Fruit fly (Drosophila melanogaster) whole organism, prepupa: ENCODE data around the gene Sfxn2.

Experiments
- Blimp-1 ChIP-seq: fragments of 200-800 bp; sonication (Bioruptor generic); optimal IDR thresholded peaks from 3 replicates; lab custom pipeline; 2017; ENCODE audit warnings: missing biosample characterization, missing genetic modification characterization, mild to moderate bottlenecking, moderate library complexity, missing genetic modification reagents
- CG10631 ChIP-seq: fragments of 200-800 bp; sonication (Bioruptor generic); optimal IDR thresholded peaks from 2 replicates; lab custom pipeline; 2016; ENCODE audit warnings: missing biosample characterization, missing genetic modification characterization
- CG10669 ChIP-seq: fragments of 200-800 bp; sonication (Bioruptor generic); optimal IDR thresholded peaks from 3 replicates; lab custom pipeline; 2018; ENCODE audit warnings: missing biosample characterization, mild to moderate bottlenecking, missing genetic modification characterization, moderate library complexity
- CG11294 ChIP-seq: fragments of 200-800 bp; sonication (Bioruptor generic); IDR thresholded peaks from 2 replicates; pipeline ENCODE4 v1.3.6; 2022; ENCODE audit warnings: missing biosample characterization, missing genetic modification characterization
- CG11762 ChIP-seq: fragments of 200-800 bp; sonication (Bioruptor generic); optimal IDR thresholded peaks from 3 replicates; lab custom pipeline; 2016; ENCODE audit warnings: missing biosample characterization, missing genetic modification characterization; ENCODE audit not compliant: insufficient read depth
- CG1621 ChIP-seq: fragments of 200-800 bp; sonication (Bioruptor generic); optimal IDR thresholded peaks from 3 replicates; lab custom pipeline; 2018; ENCODE audit warnings: missing biosample characterization, mild to moderate bottlenecking, missing genetic modification characterization
- CG16779 ChIP-seq: fragments of 200-800 bp; sonication (Bioruptor generic); optimal IDR thresholded peaks from 3 replicates; lab custom pipeline; 2017; ENCODE audit warnings: missing biosample characterization, mild to moderate bottlenecking, missing genetic modification characterization
- CG31627 ChIP-seq: fragments of 200-800 bp; sonication (Bioruptor generic); optimal IDR thresholded peaks from 3 replicates; lab custom pipeline; 2016; ENCODE audit warnings: missing biosample characterization, missing genetic modification characterization
- CG32006 ChIP-seq: fragments of 200-800 bp; sonication (Bioruptor generic); optimal IDR thresholded peaks from 3 replicates; lab custom pipeline; 2017; ENCODE audit warnings: missing biosample characterization, mild to moderate bottlenecking, missing genetic modification characterization
- CG34406 ChIP-seq: fragments of 200-800 bp; sonication (Bioruptor generic); optimal IDR thresholded peaks from 3 replicates; lab custom pipeline; 2016; ENCODE audit warnings: missing biosample characterization, missing genetic modification characterization
- CG3919 ChIP-seq: fragments of 200-800 bp; sonication (Bioruptor generic); optimal IDR thresholded peaks from 3 replicates; lab custom pipeline; 2016; ENCODE audit warnings: missing biosample characterization, missing genetic modification characterization
- CG4318 ChIP-seq: fragments of 200-800 bp; sonication (Bioruptor generic); optimal IDR thresholded peaks from 3 replicates; lab custom pipeline; 2017; ENCODE audit warnings: missing biosample characterization, mild to moderate bottlenecking, missing genetic modification characterization
- CG6163 ChIP-seq: fragments of 200-800 bp; sonication (Bioruptor generic); IDR thresholded peaks from 3 replicates; pipeline ENCODE4 v1.3.6; 2022; ENCODE audit warnings: missing biosample characterization, missing genetic modification characterization
- CG6276 ChIP-seq: fragments of 200-800 bp; sonication (Bioruptor generic); optimal IDR thresholded peaks from 2 replicates; lab custom pipeline; 2017; ENCODE audit warnings: missing biosample characterization, mild to moderate bottlenecking, missing genetic modification characterization
- CG6792 ChIP-seq: fragments of 200-800 bp; sonication (Bioruptor generic); optimal IDR thresholded peaks from 3 replicates; lab custom pipeline; 2016; ENCODE audit warnings: missing biosample characterization, missing genetic modification characterization
- CG6808 ChIP-seq: fragments of 200-800 bp; sonication (Bioruptor generic); optimal IDR thresholded peaks from 3 replicates; lab custom pipeline; 2017; ENCODE audit warnings: missing biosample characterization, missing genetic modification characterization, mild to moderate bottlenecking, moderate library complexity, missing genetic modification reagents
- CG7368 ChIP-seq: fragments of 200-800 bp; sonication (Bioruptor generic); optimal IDR thresholded peaks from 3 replicates; lab custom pipeline; 2016; ENCODE audit warnings: missing biosample characterization, missing genetic modification characterization
- CG8319 ChIP-seq: fragments of 200-800 bp; sonication (Bioruptor generic); optimal IDR thresholded peaks from 3 replicates; lab custom pipeline; 2016; ENCODE audit warnings: missing biosample characterization, missing genetic modification characterization
- CG9139 ChIP-seq: fragments of 200-800 bp; sonication (Bioruptor generic); optimal IDR thresholded peaks from 3 replicates; lab custom pipeline; 2017; ENCODE audit warnings: missing biosample characterization, mild to moderate bottlenecking, missing genetic modification characterization
- Eip75B ChIP-seq: fragments of 200-800 bp; sonication (Bioruptor generic); optimal IDR thresholded peaks from 3 replicates; lab custom pipeline; 2016; ENCODE audit warnings: missing biosample characterization, missing genetic modification characterization
- Eip78C ChIP-seq: fragments of 200-800 bp; sonication (Bioruptor generic); peaks from one replicate; lab custom pipeline; 2016; ENCODE audit warnings: missing biosample characterization, missing genetic modification characterization
- Eip93F ChIP-seq: fragments of 200-800 bp; sonication (Bioruptor generic); optimal IDR thresholded peaks from 2 replicates; lab custom pipeline; 2016; ENCODE audit warnings: missing biosample characterization, mild to moderate bottlenecking, missing genetic modification characterization
- Ets21C ChIP-seq: fragments of 200-800 bp; sonication (Bioruptor generic); optimal IDR thresholded peaks from 3 replicates; lab custom pipeline; 2016; ENCODE audit warnings: missing biosample characterization, missing genetic modification characterization
- Ets96B ChIP-seq: fragments of 200-800 bp; optimal IDR thresholded peaks from 2 replicates; lab custom pipeline; 2019; ENCODE audit warnings: missing biosample characterization, mild to moderate bottlenecking, missing genetic modification characterization, moderate library complexity
- Hr38 ChIP-seq: sonication (Bioruptor generic); optimal IDR thresholded peaks from 2 replicates; lab custom pipeline; 2016; ENCODE audit warnings: missing biosample characterization, missing genetic modification characterization
- Hr39 ChIP-seq: fragments of 200-800 bp; sonication (Bioruptor generic); optimal IDR thresholded peaks from 2 replicates; lab custom pipeline; 2016; ENCODE audit warnings: missing biosample characterization, missing genetic modification characterization
- Lpt ChIP-seq: fragments of 200-800 bp; sonication (Bioruptor generic); optimal IDR thresholded peaks from 3 replicates; lab custom pipeline; 2016; ENCODE audit warnings: missing biosample characterization, missing genetic modification characterization
- Met ChIP-seq: fragments of 200-800 bp; sonication (Bioruptor generic); optimal IDR thresholded peaks from 3 replicates; lab custom pipeline; 2016; ENCODE audit warnings: missing biosample characterization, missing genetic modification characterization
- OdsH ChIP-seq: fragments of 200-800 bp; sonication (Bioruptor generic); optimal IDR thresholded peaks from 3 replicates; lab custom pipeline; 2016; ENCODE audit warnings: missing biosample characterization, missing genetic modification characterization
- Sox102F ChIP-seq: fragments of 200-800 bp; sonication (Bioruptor generic); optimal IDR thresholded peaks from 2 replicates; lab custom pipeline; 2016; ENCODE audit warnings: missing biosample characterization, mild to moderate bottlenecking, missing genetic modification characterization
- Sox14 ChIP-seq: fragments of 200-800 bp; sonication (Bioruptor generic); optimal IDR thresholded peaks from 3 replicates; lab custom pipeline; 2016; ENCODE audit warnings: missing biosample characterization, missing genetic modification characterization
- achi ChIP-seq: fragments of 200-800 bp; sonication (Bioruptor generic); optimal IDR thresholded peaks from 3 replicates; lab custom pipeline; 2016; ENCODE audit warnings: missing biosample characterization, missing genetic modification characterization
- acj6 ChIP-seq: fragments of 200-800 bp; sonication (Bioruptor generic); optimal IDR thresholded peaks from 3 replicates; lab custom pipeline; 2016; ENCODE audit warnings: missing biosample characterization, missing genetic modification characterization
- cyc ChIP-seq: fragments of 200-800 bp; sonication (Bioruptor generic); optimal IDR thresholded peaks from 3 replicates; lab custom pipeline; 2016; ENCODE audit warnings: missing biosample characterization, missing genetic modification characterization
- dac ChIP-seq: fragments of 200-800 bp; sonication (Bioruptor generic); optimal IDR thresholded peaks from 2 replicates; lab custom pipeline; 2017; ENCODE audit warnings: missing biosample characterization, mild to moderate bottlenecking, missing genetic modification characterization
- dsx ChIP-seq: fragments of 200-800 bp; optimal IDR thresholded peaks from 3 replicates; lab custom pipeline; 2019; ENCODE audit warnings: missing biosample characterization, mild to moderate bottlenecking, missing genetic modification characterization, moderate library complexity; ENCODE audit not compliant: poor library complexity, severe bottlenecking
- eg ChIP-seq: fragments of 200-800 bp; sonication (Bioruptor generic); IDR thresholded peaks from 3 replicates; pipeline ENCODE4 v1.3.6; 2022; ENCODE audit warnings: missing biosample characterization, missing genetic modification characterization
- esn ChIP-seq: fragments of 200-800 bp; sonication (Bioruptor generic); optimal IDR thresholded peaks from 2 replicates; lab custom pipeline; 2016; ENCODE audit warnings: missing biosample characterization, mild to moderate bottlenecking, missing genetic modification characterization, moderate library complexity
- fd85E ChIP-seq: fragments of 200-800 bp; sonication (Bioruptor generic); optimal IDR thresholded peaks from 3 replicates; lab custom pipeline; 2016; ENCODE audit warnings: missing biosample characterization, missing genetic modification characterization
- fkh ChIP-seq: fragments of 200-800 bp; sonication (Bioruptor generic); optimal IDR thresholded peaks from 3 replicates; lab custom pipeline; 2017; ENCODE audit warnings: missing biosample characterization, mild to moderate bottlenecking, missing genetic modification characterization, moderate library complexity
- net ChIP-seq: fragments of 200-800 bp; sonication (Bioruptor generic); optimal IDR thresholded peaks from 3 replicates; lab custom pipeline; 2016; ENCODE audit warnings: missing biosample characterization, missing genetic modification characterization
- salr ChIP-seq, 2 experiments: fragments of 200-800 bp; sonication (Bioruptor generic); optimal IDR thresholded peaks; 3 replicates each; lab custom pipeline; 2016 to 2018; ENCODE audit warnings: missing biosample characterization in 2 of 2, missing genetic modification characterization in 2 of 2, mild to moderate bottlenecking in 1 of 2
- spab ChIP-seq: fragments of 200-800 bp; sonication (Bioruptor generic); optimal IDR thresholded peaks from 2 replicates; lab custom pipeline; 2017; ENCODE audit warnings: missing biosample characterization, mild to moderate bottlenecking, missing genetic modification characterization, missing genetic modification reagents
- ss ChIP-seq, 2 experiments: fragments of 200-800 bp; sonication (Bioruptor generic); optimal IDR thresholded peaks; 2 replicates in 1 of 2; 3 replicates in 1 of 2; lab custom pipeline; 2017 to 2018; ENCODE audit warnings: mild to moderate bottlenecking in 2 of 2, missing biosample characterization in 2 of 2, missing genetic modification characterization in 2 of 2, moderate library complexity in 1 of 2
- svp ChIP-seq: fragments of 200-800 bp; sonication (Bioruptor generic); peaks from one replicate; lab custom pipeline; 2016; ENCODE audit warnings: missing biosample characterization, missing genetic modification characterization
- topi ChIP-seq: fragments of 200-800 bp; sonication (Bioruptor generic); optimal IDR thresholded peaks from 3 replicates; lab custom pipeline; 2016; ENCODE audit warnings: missing biosample characterization, missing genetic modification characterization
- vri ChIP-seq: fragments of 200-800 bp; sonication (Bioruptor generic); optimal IDR thresholded peaks from 3 replicates; lab custom pipeline; 2016; ENCODE audit warnings: missing biosample characterization, mild to moderate bottlenecking, missing genetic modification characterization

Sfxn2 gene

DNA sequence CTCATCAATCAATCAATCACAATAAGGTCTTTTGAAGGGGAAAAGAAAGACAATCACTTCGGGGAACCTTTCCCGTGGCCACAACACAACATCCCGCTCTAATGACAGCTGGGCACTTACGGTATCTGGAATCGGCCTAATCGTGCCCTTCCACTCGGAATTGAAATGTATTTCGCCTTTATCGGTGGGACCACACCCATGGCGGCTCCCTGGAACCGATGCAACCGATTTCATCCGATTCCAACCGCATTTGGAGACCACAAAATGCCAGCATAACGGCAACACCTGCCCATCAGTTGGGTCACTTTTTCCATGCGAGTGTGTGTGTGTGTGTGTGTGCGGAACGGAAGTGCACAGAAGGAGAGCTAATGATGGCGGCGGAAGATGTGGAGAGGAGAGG, 30.3 kb upstream of the Sfxn2 start:
- TF ChIP-seq Lpt, result no peak
- TF ChIP-seq Sox14, result no peak
- TF ChIP-seq Blimp-1 (GFP tag; lab: Kevin White, UChicago), result no peak
- no peak for TF ChIP-seq CG6276
- TF ChIP-seq Ets96B (tag; lab: Kevin White, UChicago), result no peak
- no peak for TF ChIP-seq Ets21C (GFP tag; lab: Kevin White, UChicago)
- no peak for TF ChIP-seq CG1621
- TF ChIP-seq esn (GFP tag; lab: Kevin White, UChicago), result no peak
- no peak for TF ChIP-seq topi (GFP tag; lab: Kevin White, UChicago)
- no peak for TF ChIP-seq CG9139 (GFP tag; lab: Kevin White, UChicago)
- TF ChIP-seq CG7368 (GFP tag; lab: Kevin White, UChicago), result no peak
- TF ChIP-seq Eip75B (GFP tag; lab: Kevin White, UChicago), result no peak
- no peak for TF ChIP-seq CG31627 (GFP tag; lab: Kevin White, UChicago)
- no peak for TF ChIP-seq Met (GFP tag; lab: Kevin White, UChicago)
- no peak for TF ChIP-seq achi
- TF ChIP-seq CG6808, result no peak
- TF ChIP-seq CG11762 (GFP tag; lab: Kevin White, UChicago), result no peak
- TF ChIP-seq vri (GFP tag; lab: Kevin White, UChicago), result no peak

DNA sequence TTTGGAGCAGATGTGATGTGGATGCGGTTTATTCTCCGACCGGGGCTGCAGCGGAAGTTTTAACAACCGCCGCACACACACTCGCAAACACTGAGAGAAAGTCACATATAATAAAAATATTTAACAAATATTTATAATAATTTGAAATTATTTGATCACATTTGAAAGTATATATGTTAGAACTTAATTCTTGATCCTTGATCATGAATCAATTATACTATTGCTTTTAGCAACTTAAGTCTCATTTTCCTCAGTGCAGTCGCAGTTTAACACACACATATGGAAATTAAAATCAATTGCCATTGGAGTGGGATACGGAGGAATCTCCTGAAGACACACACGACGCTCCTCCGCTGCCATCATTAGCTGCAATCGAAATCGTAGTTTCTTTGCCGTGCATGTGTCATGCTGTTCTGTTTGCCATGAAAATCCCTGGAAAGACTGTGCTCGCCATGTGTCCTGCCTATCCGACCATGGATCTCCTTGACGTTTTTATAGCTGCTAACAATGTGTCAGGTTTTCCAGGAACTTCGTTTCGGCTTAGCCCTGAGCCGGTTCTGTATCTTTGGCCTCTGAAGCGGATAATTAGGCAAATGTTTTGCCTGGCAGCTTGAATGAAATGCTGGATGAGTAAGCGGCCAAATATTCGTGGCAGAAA, 29.7 kb upstream of the Sfxn2 start:
- peak; percentile 50 to 60 for TF ChIP-seq salr (GFP tag; optimal IDR thresholded peaks at IDR 0.05; lab: Kevin White, UChicago)
- peak; percentile 53 for TF ChIP-seq cyc (GFP tag; lab: Kevin White, UChicago)
- peak; percentile 64 for TF ChIP-seq eg (GFP tag; lab: Robert Waterston, UW)
- peak; percentile 47 for TF ChIP-seq CG8319 (GFP tag; lab: Kevin White, UChicago)
- TF ChIP-seq dac (GFP tag; lab: Kevin White, UChicago), result no peak
- TF ChIP-seq CG3919 (GFP tag; lab: Kevin White, UChicago), result peak; percentile 78
- peak; percentile 34 for TF ChIP-seq fd85E
- peak; percentile 26 for TF ChIP-seq CG4318 (GFP tag; lab: Kevin White, UChicago)
- peak; percentile 75 for TF ChIP-seq CG6808
- TF ChIP-seq CG6276, result peak; percentile 10
- peak; percentile 72 for TF ChIP-seq CG34406 (GFP tag; lab: Kevin White, UChicago)
- peak; percentile 77 for TF ChIP-seq svp (GFP tag; lab: Kevin White, UChicago)
- peak; percentile 53 for TF ChIP-seq CG9139 (GFP tag; lab: Kevin White, UChicago)
- peak; percentile 71 for TF ChIP-seq spab (GFP tag; lab: Kevin White, UChicago)
- peak; percentile 65 for TF ChIP-seq CG32006
- TF ChIP-seq CG16779 (tag; lab: Kevin White, UChicago), result peak; percentile 32
- peak; percentile 69 for TF ChIP-seq net (GFP tag; lab: Kevin White, UChicago)
- TF ChIP-seq Eip93F (GFP tag; lab: Kevin White, UChicago), result no peak
- peak; percentile 55 for TF ChIP-seq Lpt
- peak; percentile 79 for TF ChIP-seq Ets96B (tag; lab: Kevin White, UChicago)
- no peak for TF ChIP-seq CG11294
- TF ChIP-seq OdsH (GFP tag; lab: Kevin White, UChicago), result peak; percentile 69
- TF ChIP-seq Hr38 (GFP tag; lab: Kevin White, UChicago), result no peak
- TF ChIP-seq fkh (GFP tag; lab: Kevin White, UChicago), result peak; percentile 13
- TF ChIP-seq dsx (GFP tag; lab: Kevin White, UChicago), result peak; percentile 78
- TF ChIP-seq ss (GFP tag; optimal IDR thresholded peaks at IDR 0.05; lab: Kevin White, UChicago), result peak; percentile 72 to 80
- TF ChIP-seq esn (GFP tag; lab: Kevin White, UChicago), result peak; percentile 70
- TF ChIP-seq Eip78C (GFP tag; lab: Kevin White, UChicago), result peak; percentile 89
- TF ChIP-seq acj6 (GFP tag; lab: Kevin White, UChicago), result peak; percentile 80
- peak; percentile 66 for TF ChIP-seq Met (GFP tag; lab: Kevin White, UChicago)
- TF ChIP-seq Hr39 (GFP tag; lab: Kevin White, UChicago), result peak; percentile 45
- TF ChIP-seq Blimp-1 (GFP tag; lab: Kevin White, UChicago), result peak; percentile 52
- peak; percentile 73 for TF ChIP-seq CG6163 (GFP tag; lab: Robert Waterston, UW)
- peak; percentile 76 for TF ChIP-seq CG10669 (GFP tag; lab: Kevin White, UChicago)
- peak; percentile 66 for TF ChIP-seq CG1621
- peak; percentile 70 for TF ChIP-seq CG6792
- peak; percentile 59 for TF ChIP-seq Sox14
- peak; percentile 64 for TF ChIP-seq Sox102F (GFP tag; lab: Kevin White, UChicago)
- TF ChIP-seq Ets21C (GFP tag; lab: Kevin White, UChicago), result no peak
- peak; percentile 74 for TF ChIP-seq CG10631
